Worm (Caenorhabditis elegans): Measurements from ENCODE around the gene T07F10.3.

- TF ChIP-seq skn-1 (tag; optimal IDR thresholded peaks at IDR 0.05) (no peak), snpc-4 (tag; optimal IDR thresholded peaks at IDR 0.05) (no peak)
These were observed at the start of gene T07F10.3 for ce11 chrV:12869948-12870347.

All from whole organism, L3 larva.